Worm (Caenorhabditis elegans): ENCODE data around the gene M05D6.5.

The M05D6.5 gene

ce11 chrII:8518210-8518609 is 36.2 kb upstream of the M05D6.5 start, which contains the start of gene T13H5.8:
TSS of gene T13H5.8 (plus strand) at chrII:8518510.
- no peak for TF ChIP-seq nhr-21 (tag; optimal IDR thresholded peaks at IDR 0.05)
- TF ChIP-seq sma-3 (GFP tag; optimal IDR thresholded peaks at IDR 0.05): no peak
- no peak for TF ChIP-seq nhr-77 (tag; optimal IDR thresholded peaks at IDR 0.05)
- no peak for TF ChIP-seq ama-1 (optimal IDR thresholded peaks at IDR 0.05)
- TF ChIP-seq mdl-1 (tag; optimal IDR thresholded peaks at IDR 0.05): no peak
- no peak for TF ChIP-seq sem-4 (tag; optimal IDR thresholded peaks at IDR 0.05)
- no peak for TF ChIP-seq unc-62 (GFP tag; optimal IDR thresholded peaks at IDR 0.05)
- no peak for TF ChIP-seq elt-1 (tag; optimal IDR thresholded peaks at IDR 0.05)
- no peak for TF ChIP-seq ztf-4 (tag; optimal IDR thresholded peaks at IDR 0.05)

ce11 chrII:8516783-8517182 is 34.8 kb upstream of the M05D6.5 start, which contains the start of gene rnh-2:
TSS of gene rnh-2 (plus strand) at chrII:8517150.
- TF ChIP-seq ceh-82 (tag; optimal IDR thresholded peaks at IDR 0.05) (no peak), F13H6.1 (tag; optimal IDR thresholded peaks at IDR 0.05) (peak; percentile 13), nhr-129 (tag; optimal IDR thresholded peaks at IDR 0.05) (peak; percentile 58), nhr-6 (tag; optimal IDR thresholded peaks at IDR 0.05) (peak; percentile 7), sma-3 (GFP tag; optimal IDR thresholded peaks at IDR 0.05) (peak; percentile 66), lin-39 (tag; optimal IDR thresholded peaks at IDR 0.05) (no peak), lsy-2 (tag; optimal IDR thresholded peaks at IDR 0.05) (peak; percentile 15 to 94), ztf-11 (tag; optimal IDR thresholded peaks at IDR 0.05) (no peak), nhr-23 (tag; optimal IDR thresholded peaks at IDR 0.05) (no peak), C34F6.9 (tag; optimal IDR thresholded peaks at IDR 0.05) (peak; percentile 82), elt-1 (tag; optimal IDR thresholded peaks at IDR 0.05) (no peak), R02D3.7 (tag; optimal IDR thresholded peaks at IDR 0.05) (no peak), ZK546.5 (tag; optimal IDR thresholded peaks at IDR 0.05) (no peak), lin-13 (GFP tag; optimal IDR thresholded peaks at IDR 0.05) (peak; percentile 70), ceh-16 (tag; optimal IDR thresholded peaks at IDR 0.05) (no peak), aly-2 (tag; optimal IDR thresholded peaks at IDR 0.05) (no peak), nhr-12 (tag; optimal IDR thresholded peaks at IDR 0.05) (no peak), nhr-25 (tag; optimal IDR thresholded peaks at IDR 0.05) (no peak), nhr-237 (tag; optimal IDR thresholded peaks at IDR 0.05) (no peak), elt-3 (tag; optimal IDR thresholded peaks at IDR 0.05) (no peak), mdl-1 (tag; optimal IDR thresholded peaks at IDR 0.05) (no peak), skn-1 (tag; optimal IDR thresholded peaks at IDR 0.05) (peak; percentile 3), lin-11 (tag; optimal IDR thresholded peaks at IDR 0.05) (no peak), unc-55 (GFP tag; optimal IDR thresholded peaks at IDR 0.05) (peak; percentile 86), ztf-1 (GFP tag; conservative IDR thresholded peaks at IDR 0.05) (no peak), sem-4 (tag; optimal IDR thresholded peaks at IDR 0.05) (peak; percentile 18), nhr-21 (tag; optimal IDR thresholded peaks at IDR 0.05) (peak; percentile 5), crh-2 (tag; optimal IDR thresholded peaks at IDR 0.05) (peak; percentile 78), egl-27 (tag; optimal IDR thresholded peaks at IDR 0.05) (no peak), nhr-10 (tag; optimal IDR thresholded peaks at IDR 0.05) (no peak), snpc-4 (tag; optimal IDR thresholded peaks at IDR 0.05) (no peak), fos-1 (tag; optimal IDR thresholded peaks at IDR 0.05) (peak; percentile 49), gmeb-1 (tag; optimal IDR thresholded peaks at IDR 0.05) (peak; percentile 64), dmd-4 (tag; optimal IDR thresholded peaks at IDR 0.05) (no peak), sma-9 (GFP tag; optimal IDR thresholded peaks at IDR 0.05) (peak; percentile 55), sma-9 (tag; optimal IDR thresholded peaks at IDR 0.05) (no peak), peb-1 (tag; optimal IDR thresholded peaks at IDR 0.05) (no peak), ama-1 (optimal IDR thresholded peaks at IDR 0.05) (no peak)

DNA sequence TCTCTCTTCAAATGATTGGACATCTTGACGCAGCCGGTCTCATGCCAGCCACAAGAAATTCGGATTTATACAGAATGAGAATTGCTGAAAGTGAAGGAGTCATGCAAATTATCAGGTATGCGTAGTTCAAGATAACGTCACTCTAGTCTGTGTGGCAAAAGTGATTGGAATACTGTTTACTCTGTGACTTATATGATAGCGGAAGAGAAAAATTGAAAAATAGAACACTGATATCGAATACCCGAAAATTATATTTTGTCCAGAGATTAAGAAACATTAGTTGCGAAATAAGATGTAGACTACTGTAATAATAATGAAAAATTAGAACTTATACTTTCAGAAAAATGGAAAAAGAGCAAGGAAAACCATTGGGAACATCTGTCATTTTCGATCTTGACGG is 33.5 kb upstream of the M05D6.5 start:
- TF ChIP-seq unc-39 (tag; optimal IDR thresholded peaks at IDR 0.05) (no peak), dmd-4 (tag; optimal IDR thresholded peaks at IDR 0.05) (no peak), lsy-2 (tag; optimal IDR thresholded peaks at IDR 0.05) (no peak), nhr-21 (tag; optimal IDR thresholded peaks at IDR 0.05) (no peak), fos-1 (tag; optimal IDR thresholded peaks at IDR 0.05) (peak; percentile 92), Y55F3AM.14 (GFP tag; optimal IDR thresholded peaks at IDR 0.05) (no peak), ztf-4 (tag; optimal IDR thresholded peaks at IDR 0.05) (no peak), snpc-4 (tag; optimal IDR thresholded peaks at IDR 0.05) (no peak), sma-9 (GFP tag; optimal IDR thresholded peaks at IDR 0.05) (peak; percentile 33), sma-9 (tag; optimal IDR thresholded peaks at IDR 0.05) (no peak)

All from whole organism, L2 larva.